Worm (Caenorhabditis elegans): Measurements from ENCODE around the gene F44E5.4.

Gene F44E5.4

ce11 chrII:11802451-11802850 is 43.3 kb upstream of the F44E5.4 start, which contains the start of gene F43G6.17:
Gene F43G6.17 (plus strand): TSS chrII:11802751.
- TF ChIP-seq elt-2 (tag; optimal IDR thresholded peaks at IDR 0.05) (peak; percentile 57), C38D4.7 (GFP tag; optimal IDR thresholded peaks at IDR 0.05) (no peak), fax-1 (tag; optimal IDR thresholded peaks at IDR 0.05) (no peak), ceh-2 (tag; optimal IDR thresholded peaks at IDR 0.05) (no peak), pha-2 (tag; optimal IDR thresholded peaks at IDR 0.05) (no peak), sox-2 (GFP tag; IDR thresholded peaks at IDR 0.05) (no peak), elt-4 (tag; optimal IDR thresholded peaks at IDR 0.05) (no peak)

- TF ChIP-seq sox-4 (tag; optimal IDR thresholded peaks at IDR 0.05), result no peak
- TF ChIP-seq hlh-8 (tag; optimal IDR thresholded peaks at IDR 0.05), result no peak
- TF ChIP-seq nhr-11 (tag; optimal IDR thresholded peaks at IDR 0.05), result no peak
- no peak for TF ChIP-seq ceh-24 (tag; optimal IDR thresholded peaks at IDR 0.05)
- TF ChIP-seq zip-5 (tag; optimal IDR thresholded peaks at IDR 0.05), result no peak
- no peak for TF ChIP-seq Y22D7AL.16 (tag; optimal IDR thresholded peaks at IDR 0.05)
- TF ChIP-seq tbx-2 (tag; optimal IDR thresholded peaks at IDR 0.05), result no peak
- TF ChIP-seq elt-2 (tag; optimal IDR thresholded peaks at IDR 0.05), result no peak
- TF ChIP-seq fkh-10 (GFP tag; optimal IDR thresholded peaks at IDR 0.05), result no peak
- TF ChIP-seq ceh-14 (tag; optimal IDR thresholded peaks at IDR 0.05), result no peak
These were observed 39.6 kb upstream of the F44E5.4 start, which contains the start of gene hda-5 for ce11 chrII:11798737-11799136. Gene hda-5 (plus strand): TSS chrII:11799037.

- TF ChIP-seq dve-1 (tag; optimal IDR thresholded peaks at IDR 0.05) (no peak), elt-2 (tag; optimal IDR thresholded peaks at IDR 0.05) (peak; percentile 80), gmeb-2 (tag; optimal IDR thresholded peaks at IDR 0.05) (no peak), hlh-13 (GFP tag; optimal IDR thresholded peaks at IDR 0.05) (no peak)
These were observed 38.1 kb upstream of the F44E5.4 start for ce11 chrII:11797194-11797593.

ce11 chrII:11794392-11794791 is 35.3 kb upstream of the F44E5.4 start:
- TF ChIP-seq unc-86 (tag; optimal IDR thresholded peaks at IDR 0.05) (no peak), unc-55 (GFP tag; optimal IDR thresholded peaks at IDR 0.05) (no peak), ceh-19 (GFP tag; optimal IDR thresholded peaks at IDR 0.05) (no peak), odd-2 (tag; optimal IDR thresholded peaks at IDR 0.05) (no peak), che-1 (tag; optimal IDR thresholded peaks at IDR 0.05) (no peak), unc-42 (tag; optimal IDR thresholded peaks at IDR 0.05) (no peak)

ce11 chrII:11790458-11790857 is 31.3 kb upstream of the F44E5.4 start, which contains the start of gene F43G6.4:
Gene F43G6.4 (plus strand): TSS chrII:11790758.
- no peak for TF ChIP-seq ama-1 (optimal IDR thresholded peaks at IDR 0.05)
- no peak for TF ChIP-seq hlh-13 (GFP tag; optimal IDR thresholded peaks at IDR 0.05)
- TF ChIP-seq pha-4 (tag; optimal IDR thresholded peaks at IDR 0.05), result no peak
- TF ChIP-seq T23F11.4 (GFP tag; optimal IDR thresholded peaks at IDR 0.05), result no peak
- no peak for TF ChIP-seq C08G9.2 (tag; optimal IDR thresholded peaks at IDR 0.05)
- TF ChIP-seq ceh-34 (tag; optimal IDR thresholded peaks at IDR 0.05), result no peak
- TF ChIP-seq sox-4 (tag; optimal IDR thresholded peaks at IDR 0.05), result no peak
- no peak for TF ChIP-seq rnt-1 (tag; optimal IDR thresholded peaks at IDR 0.05)
- no peak for TF ChIP-seq Y22D7AL.16 (tag; optimal IDR thresholded peaks at IDR 0.05)
- no peak for TF ChIP-seq unc-55 (GFP tag; optimal IDR thresholded peaks at IDR 0.05)
- TF ChIP-seq hlh-30 (tag; optimal IDR thresholded peaks at IDR 0.05; ENCODE audit: insufficient read depth), result no peak
- TF ChIP-seq nhr-232 (tag; optimal IDR thresholded peaks at IDR 0.05), result no peak
- TF ChIP-seq ceh-6 (GFP tag; optimal IDR thresholded peaks at IDR 0.05), result no peak
- TF ChIP-seq fkh-6 (tag; optimal IDR thresholded peaks at IDR 0.05), result no peak
- TF ChIP-seq K02D7.2 (tag; optimal IDR thresholded peaks at IDR 0.05), result no peak
- TF ChIP-seq hlh-8 (tag; optimal IDR thresholded peaks at IDR 0.05), result no peak
- no peak for TF ChIP-seq npax-4 (tag; optimal IDR thresholded peaks at IDR 0.05)
- TF ChIP-seq pax-1 (tag; optimal IDR thresholded peaks at IDR 0.05), result no peak
- TF ChIP-seq ceh-31 (tag; optimal IDR thresholded peaks at IDR 0.05), result no peak
